Fruit fly (Drosophila melanogaster): ENCODE data around the gene Ho.

- TF ChIP-seq usp (GFP tag; optimal IDR thresholded peaks at IDR 0.05) (no peak), psq (optimal IDR thresholded peaks at IDR 0.05) (no peak), pan (optimal IDR thresholded peaks at IDR 0.05) (no peak)
Measured at dm6 chr3R:11663441-11663840, 16.1 kb upstream of the Ho start.

Data from whole organism.